Fruit fly (Drosophila melanogaster): ENCODE measurements around the gene CG5250.

The CG5250 gene

dm6 chr3R:19226137-19226873, 2.8 kb downstream of the CG5250 start, which contains the start of gene vib (continued):
- TF ChIP-seq CG18619 (GFP tag; optimal IDR thresholded peaks at IDR 0.05): peak; percentile 52
- TF ChIP-seq CG11560 (tag; IDR thresholded peaks at IDR 0.05): no peak
- TF ChIP-seq CG6683 (GFP tag; optimal IDR thresholded peaks at IDR 0.05): no peak
- TF ChIP-seq yki (optimal IDR thresholded peaks at IDR 0.05): no peak
- TF ChIP-seq stwl (tag; optimal IDR thresholded peaks at IDR 0.05): peak; percentile 95
- TF ChIP-seq CG31365 (tag; optimal IDR thresholded peaks at IDR 0.05): no peak
- TF ChIP-seq trh (GFP tag; optimal IDR thresholded peaks at IDR 0.05): peak; percentile 1
- no peak for TF ChIP-seq chn (GFP tag; optimal IDR thresholded peaks at IDR 0.05)
- TF ChIP-seq Hr3 (GFP tag; optimal IDR thresholded peaks at IDR 0.05): peak; percentile 6
- no peak for TF ChIP-seq nom (GFP tag; optimal IDR thresholded peaks at IDR 0.05)
- TF ChIP-seq CG17328 (GFP tag; IDR thresholded peaks at IDR 0.05): peak; percentile 53
- TF ChIP-seq CG30020 (tag; optimal IDR thresholded peaks at IDR 0.05): no peak
- TF ChIP-seq CG2678 (tag; optimal IDR thresholded peaks at IDR 0.05): peak; percentile 72
- TF ChIP-seq so (GFP tag; IDR thresholded peaks at IDR 0.05): 0 out of 3 replicates have a peak, but pooled peaks have one; percentile 14
- peak; percentile 27 for TF ChIP-seq bcd (GFP tag; optimal IDR thresholded peaks at IDR 0.05)
- peak; percentile 15 for TF ChIP-seq ash1 (GFP tag; optimal IDR thresholded peaks at IDR 0.05)
- TF ChIP-seq NK7.1 (GFP tag; optimal IDR thresholded peaks at IDR 0.05): no peak
- TF ChIP-seq hkb (optimal IDR thresholded peaks at IDR 0.05): no peak
- TF ChIP-seq hkb (GFP tag; IDR thresholded peaks at IDR 0.05): peak; percentile 68
- TF ChIP-seq CG32532 (GFP tag; IDR thresholded peaks at IDR 0.05): peak; percentile 76
- peak; percentile 53 for TF ChIP-seq Fer3 (tag; optimal IDR thresholded peaks at IDR 0.05)
- peak; percentile 91 for TF ChIP-seq MBD-R2 (GFP tag; IDR thresholded peaks at IDR 0.05)
- no peak for TF ChIP-seq bab2 (GFP tag; optimal IDR thresholded peaks at IDR 0.05)
- TF ChIP-seq bbx (GFP tag; IDR thresholded peaks at IDR 0.05; ENCODE audit: partially characterized antibody): peak; percentile 97
- TF ChIP-seq Dll (GFP tag; IDR thresholded peaks at IDR 0.05; ENCODE audit: partially characterized antibody): peak; percentile 86
- peak; percentile 63 for TF ChIP-seq grau (tag; optimal IDR thresholded peaks at IDR 0.05)
- no peak for TF ChIP-seq unpg (GFP tag; optimal IDR thresholded peaks at IDR 0.05)
- TF ChIP-seq CG15696 (tag; optimal IDR thresholded peaks at IDR 0.05): peak; percentile 53
- TF ChIP-seq run (tag; optimal IDR thresholded peaks at IDR 0.05): no peak
- TF ChIP-seq CG5245 (GFP tag; optimal IDR thresholded peaks at IDR 0.05): no peak
- TF ChIP-seq wek (GFP tag; optimal IDR thresholded peaks at IDR 0.05): peak; percentile 65
- TF ChIP-seq CG8089 (GFP tag; optimal IDR thresholded peaks at IDR 0.05): no peak
- no peak for TF ChIP-seq sisA (GFP tag; IDR thresholded peaks at IDR 0.05)
- TF ChIP-seq eve (GFP tag; optimal IDR thresholded peaks at IDR 0.05): no peak
- no peak for TF ChIP-seq CG17385 (GFP tag; optimal IDR thresholded peaks at IDR 0.05)
- TF ChIP-seq CG12942 (GFP tag; optimal IDR thresholded peaks at IDR 0.05): peak; percentile 9
- peak; percentile 67 for TF ChIP-seq Fer1 (GFP tag; optimal IDR thresholded peaks at IDR 0.05)
- no peak for TF ChIP-seq Lpt (GFP tag; optimal IDR thresholded peaks at IDR 0.05)
- peak; percentile 95; the same call in 1 of the 2 replicates for TF ChIP-seq amos (GFP tag; IDR thresholded peaks at IDR 0.05; ENCODE audit: partially characterized antibody)
- peak; percentile 30 for TF ChIP-seq zfh2 (GFP tag; optimal IDR thresholded peaks at IDR 0.05)
- TF ChIP-seq CG14014 (GFP tag; IDR thresholded peaks at IDR 0.05): peak; percentile 21; the same call in 1 of the 2 replicates
- peak; percentile 57; the same call in 1 of the 2 replicates for TF ChIP-seq cas (GFP tag; IDR thresholded peaks at IDR 0.05)
- peak; percentile 95 for TF ChIP-seq hb (GFP tag; IDR thresholded peaks at IDR 0.05; ENCODE audit: partially characterized antibody)
- TF ChIP-seq jing (GFP tag; optimal IDR thresholded peaks at IDR 0.05): no peak
- TF ChIP-seq br (optimal IDR thresholded peaks at IDR 0.05): no peak
- no peak for TF ChIP-seq maf-S (GFP tag; optimal IDR thresholded peaks at IDR 0.05)
- peak; percentile 53 for TF ChIP-seq CG10979 (tag; optimal IDR thresholded peaks at IDR 0.05)
- no peak for TF ChIP-seq Abd-B (GFP tag; optimal IDR thresholded peaks at IDR 0.05)
- TF ChIP-seq HLHmδ (GFP tag; optimal IDR thresholded peaks at IDR 0.05): no peak
- no peak for TF ChIP-seq disco-r (GFP tag; optimal IDR thresholded peaks at IDR 0.05)
- TF ChIP-seq pnt (GFP tag; optimal IDR thresholded peaks at IDR 0.05): no peak
